Worm (Caenorhabditis elegans) whole organism, mixed stage, embryonic: Measurements from ENCODE around the gene spe-39.

Source experiments
- M03D4.4 ChIP-seq: sonication (generic microtip); optimal IDR thresholded peaks from 2 replicates; lab custom pipeline; 2017; ENCODE audit warnings: mild to moderate bottlenecking, missing genetic modification characterization, missing compliant biosample characterization
- bed-3 ChIP-seq: fragments of 200-800 bp; sonication (Bioruptor generic); optimal IDR thresholded peaks from 3 replicates; lab custom pipeline; 2018; ENCODE audit warnings: mild to moderate bottlenecking, missing genetic modification characterization, moderate library complexity, missing compliant biosample characterization
- ceh-39 ChIP-seq: fragments of 150-350 bp; optimal IDR thresholded peaks from 2 replicates; lab custom pipeline; 2014; ENCODE audit warnings: missing biosample characterization, missing genetic modification characterization
- ceh-43 ChIP-seq: fragments of 200-800 bp; sonication (Bioruptor generic); optimal IDR thresholded peaks from 2 replicates; lab custom pipeline; 2018; ENCODE audit warnings: mild to moderate bottlenecking, missing genetic modification characterization, moderate library complexity, missing compliant biosample characterization
- ceh-83 ChIP-seq: fragments of 200-800 bp; sonication (Bioruptor generic); optimal IDR thresholded peaks from 2 replicates; lab custom pipeline; 2018; ENCODE audit warnings: mild to moderate bottlenecking, missing genetic modification characterization, missing compliant biosample characterization
- ces-1 ChIP-seq: fragments of 150-350 bp; optimal IDR thresholded peaks from 2 replicates; lab custom pipeline; 2014; ENCODE audit warnings: missing biosample characterization, missing genetic modification reagents, missing genetic modification characterization
- cnd-1 ChIP-seq: fragments of 200-800 bp; sonication (Bioruptor generic); optimal IDR thresholded peaks from 2 replicates; lab custom pipeline; 2018; ENCODE audit warnings: mild to moderate bottlenecking, missing genetic modification characterization, missing compliant biosample characterization
- drap-1 ChIP-seq: fragments of 200-800 bp; sonication (Bioruptor generic); optimal IDR thresholded peaks from 3 replicates; lab custom pipeline; 2018; ENCODE audit warnings: mild to moderate bottlenecking, missing genetic modification characterization, missing compliant biosample characterization
- elt-1 ChIP-seq: sonication (generic microtip); optimal IDR thresholded peaks from 2 replicates; lab custom pipeline; 2017; ENCODE audit warnings: missing genetic modification characterization, mild to moderate bottlenecking, missing compliant biosample characterization, antibody characterized with exemption, moderate library complexity, borderline replicate concordance; ENCODE audit not compliant: insufficient read depth
- elt-3 ChIP-seq: fragments of 150-350 bp; optimal IDR thresholded peaks from 2 replicates; lab custom pipeline; 2014; ENCODE audit warnings: missing biosample characterization, missing genetic modification characterization
- flh-1 ChIP-seq: fragments of 200-800 bp; sonication (Bioruptor generic); optimal IDR thresholded peaks from 2 replicates; lab custom pipeline; 2018; ENCODE audit warnings: mild to moderate bottlenecking, missing genetic modification characterization, moderate library complexity, missing compliant biosample characterization
- ham-2 ChIP-seq: fragments of 200-800 bp; sonication (Bioruptor generic); optimal IDR thresholded peaks from 2 replicates; lab custom pipeline; 2018; ENCODE audit warnings: mild to moderate bottlenecking, missing genetic modification characterization, missing compliant biosample characterization
- hlh-1 ChIP-seq: fragments of 150-350 bp; optimal IDR thresholded peaks from 2 replicates; lab custom pipeline; 2014; ENCODE audit warnings: missing biosample characterization, missing genetic modification reagents, missing genetic modification characterization
- lin-32 ChIP-seq: fragments of 200-800 bp; sonication (Bioruptor generic); optimal IDR thresholded peaks from 2 replicates; lab custom pipeline; 2018; ENCODE audit warnings: mild to moderate bottlenecking, missing genetic modification characterization, missing compliant biosample characterization
- lsy-2 ChIP-seq: fragments of 150-350 bp; optimal IDR thresholded peaks from 2 replicates; lab custom pipeline; 2014; ENCODE audit warnings: missing biosample characterization, missing genetic modification characterization
- mep-1 ChIP-seq: fragments of 150-350 bp; optimal IDR thresholded peaks from 2 replicates; lab custom pipeline; 2017; ENCODE audit warnings: missing biosample characterization, missing genetic modification reagents, missing genetic modification characterization, inconsistent platforms
- mls-2 ChIP-seq: sonication (generic microtip); optimal IDR thresholded peaks from 2 replicates; lab custom pipeline; 2016; ENCODE audit warnings: mild to moderate bottlenecking, missing genetic modification characterization, moderate library complexity, missing compliant biosample characterization
- nhr-12 ChIP-seq: fragments of 150-350 bp; optimal IDR thresholded peaks from 2 replicates; lab custom pipeline; 2014; ENCODE audit warnings: missing biosample characterization, missing genetic modification characterization
- nhr-237 ChIP-seq: fragments of 150-350 bp; optimal IDR thresholded peaks from 2 replicates; lab custom pipeline; 2014; ENCODE audit warnings: missing biosample characterization, missing genetic modification characterization
- nhr-28 ChIP-seq: fragments of 150-350 bp; optimal IDR thresholded peaks from 2 replicates; lab custom pipeline; 2014; ENCODE audit warnings: missing biosample characterization, missing genetic modification characterization
- nhr-76 ChIP-seq: sonication (generic microtip); optimal IDR thresholded peaks from 2 replicates; lab custom pipeline; 2017; ENCODE audit warnings: missing biosample characterization, missing genetic modification characterization
- pha-4 ChIP-seq: fragments of 150-350 bp; optimal IDR thresholded peaks from 2 replicates; lab custom pipeline; 2018; ENCODE audit warnings: missing biosample characterization, missing genetic modification reagents, missing genetic modification characterization
- sem-2 ChIP-seq: fragments of 200-800 bp; sonication (Bioruptor generic); optimal IDR thresholded peaks from 2 replicates; lab custom pipeline; 2018; ENCODE audit warnings: mild to moderate bottlenecking, missing genetic modification characterization, missing compliant biosample characterization
- snpc-4 ChIP-seq: fragments of 150-350 bp; optimal IDR thresholded peaks from 2 replicates; lab custom pipeline; 2014; ENCODE audit warnings: missing biosample characterization, missing genetic modification characterization
- sptf-1 ChIP-seq: sonication (generic microtip); optimal IDR thresholded peaks from 2 replicates; lab custom pipeline; 2017; ENCODE audit warnings: mild to moderate bottlenecking, missing genetic modification characterization, moderate library complexity, missing compliant biosample characterization
- tbx-8 ChIP-seq: fragments of 200-800 bp; sonication (Bioruptor generic); optimal IDR thresholded peaks from 2 replicates; lab custom pipeline; 2018; ENCODE audit warnings: mild to moderate bottlenecking, missing genetic modification characterization, moderate library complexity, missing compliant biosample characterization
- unc-120 ChIP-seq: sonication (generic microtip); optimal IDR thresholded peaks from 2 replicates; lab custom pipeline; 2017; ENCODE audit warnings: missing genetic modification characterization, missing compliant biosample characterization; ENCODE audit not compliant: poor library complexity, severe bottlenecking
- unc-39 ChIP-seq: fragments of 150-350 bp; optimal IDR thresholded peaks from 2 replicates; lab custom pipeline; 2014; ENCODE audit warnings: missing biosample characterization, missing genetic modification characterization
- unc-62 ChIP-seq: fragments of 150-350 bp; optimal IDR thresholded peaks from 2 replicates; lab custom pipeline; 2014; ENCODE audit warnings: missing biosample characterization, missing genetic modification reagents, missing genetic modification characterization
- zip-8 ChIP-seq: fragments of 150-350 bp; optimal IDR thresholded peaks from 2 replicates; lab custom pipeline; 2014; ENCODE audit warnings: missing biosample characterization, missing genetic modification characterization
- ztf-11 ChIP-seq: fragments of 150-350 bp; optimal IDR thresholded peaks from 2 replicates; lab custom pipeline; 2014; ENCODE audit warnings: missing biosample characterization, missing genetic modification characterization

spe-39 gene

ce11 chrV:6796894-6797293 lies 11.6 kb downstream of the spe-39 start:
- TF ChIP-seq ces-1 (GFP tag; lab: Kevin White, UChicago) (peak; percentile 29), unc-120 (tag; lab: Kevin White, UChicago) (peak; percentile 79), ham-2 (peak; percentile 46), zip-8 (no peak), sptf-1 (tag; lab: Kevin White, UChicago) (no peak), flh-1 (GFP tag; lab: Kevin White, UChicago) (no peak), hlh-1 (tag; lab: Kevin White, UChicago) (peak; percentile 58), sem-2 (no peak), mls-2 (tag; lab: Kevin White, UChicago) (peak; percentile 33), lsy-2 (tag; lab: Kevin White, UChicago) (no peak), tbx-8 (GFP tag; lab: Kevin White, UChicago) (no peak), ceh-43 (no peak)

- TF ChIP-seq unc-62 (GFP tag; lab: Kevin White, UChicago) (no peak), elt-1 (tag; lab: Kevin White, UChicago) (no peak), ceh-39 (tag; lab: Kevin White, UChicago) (no peak), hlh-1 (tag; lab: Kevin White, UChicago) (no peak), elt-3 (tag; lab: Kevin White, UChicago) (no peak), nhr-28 (tag; lab: Kevin White, UChicago) (no peak), mep-1 (tag; lab: Kevin White, UChicago) (no peak), nhr-76 (tag; lab: Kevin White, UChicago) (no peak), sem-2 (no peak), snpc-4 (tag; lab: Kevin White, UChicago) (no peak), ceh-83 (no peak)
Measured at ce11 chrV:6799564-6799963, 14.3 kb downstream of the spe-39 start, which contains the start of gene dmsr-9. dmsr-9 (minus strand) TSS chrV:6799664.

ce11 chrV:6801850-6802249 lies 16.6 kb downstream of the spe-39 start, which contains the start of gene dmsr-10:
dmsr-10 (minus strand) TSS chrV:6801950.
- TF ChIP-seq ceh-39 (tag; lab: Kevin White, UChicago) (no peak), hlh-1 (tag; lab: Kevin White, UChicago) (no peak), M03D4.4 (no peak), nhr-237 (tag; lab: Kevin White, UChicago) (no peak), nhr-76 (tag; lab: Kevin White, UChicago) (no peak), unc-39 (no peak)

ce11 chrV:6803992-6804391 lies 18.7 kb downstream of the spe-39 start, which contains the start of gene dmsr-11:
dmsr-11 (minus strand) TSS chrV:6804092.
- no peak for TF ChIP-seq sptf-1 (tag; lab: Kevin White, UChicago)
- no peak for TF ChIP-seq drap-1 (GFP tag; lab: Kevin White, UChicago)

- no peak for TF ChIP-seq nhr-12
- TF ChIP-seq unc-39, result no peak
- TF ChIP-seq cnd-1 (tag; lab: Kevin White, UChicago), result no peak
- no peak for TF ChIP-seq bed-3 (GFP tag; lab: Kevin White, UChicago)
- TF ChIP-seq lin-32 (GFP tag; lab: Kevin White, UChicago), result no peak
- no peak for TF ChIP-seq M03D4.4
- no peak for TF ChIP-seq ceh-43
- no peak for TF ChIP-seq nhr-237 (tag; lab: Kevin White, UChicago)
- no peak for TF ChIP-seq elt-1 (tag; lab: Kevin White, UChicago)
- TF ChIP-seq ceh-39 (tag; lab: Kevin White, UChicago), result no peak
- no peak for TF ChIP-seq snpc-4 (tag; lab: Kevin White, UChicago)
- no peak for TF ChIP-seq ham-2
- TF ChIP-seq flh-1 (GFP tag; lab: Kevin White, UChicago), result no peak
- TF ChIP-seq tbx-8 (GFP tag; lab: Kevin White, UChicago), result no peak
- no peak for TF ChIP-seq ces-1 (GFP tag; lab: Kevin White, UChicago)
- TF ChIP-seq pha-4 (tag; lab: Kevin White, UChicago), result no peak
- no peak for TF ChIP-seq ztf-11 (tag; lab: Kevin White, UChicago)
- no peak for TF ChIP-seq mep-1 (tag; lab: Kevin White, UChicago)
Measured at ce11 chrV:6806340-6806739, 21.1 kb downstream of the spe-39 start, which contains the start of gene dmsr-12. dmsr-12 (minus strand) TSS chrV:6806440.
